Fruit fly (Drosophila melanogaster): ENCODE data around the gene CG12259.
A peak's percentile ranks its signal among the peaks of the same experiment; 100 is the strongest.

dm6 chr3R:27937752-27938694, 17.1 kb upstream of the CG12259 start, which contains the start of the genes NSD and BOD1:
- TF ChIP-seq CkIIα-i1 (GFP tag; IDR thresholded peaks at IDR 0.05): no peak
- TF ChIP-seq gcm (GFP tag; optimal IDR thresholded peaks at IDR 0.05): no peak
- peak; percentile 76 for TF ChIP-seq sens (GFP tag)
- peak; percentile 68 for TF ChIP-seq ssp (GFP tag; IDR thresholded peaks at IDR 0.05)
- no peak for TF ChIP-seq psq (GFP tag; optimal IDR thresholded peaks at IDR 0.05)
- no peak for TF ChIP-seq Side (GFP tag; optimal IDR thresholded peaks at IDR 0.05)
- peak; percentile 48 for TF ChIP-seq CG12391 (tag; optimal IDR thresholded peaks at IDR 0.05)
- TF ChIP-seq CG7928 (GFP tag; optimal IDR thresholded peaks at IDR 0.05): peak; percentile 1
- TF ChIP-seq CG16779 (GFP tag; IDR thresholded peaks at IDR 0.05): no peak; the same call in 1 of the 2 replicates
- TF ChIP-seq MBD-R2 (GFP tag; IDR thresholded peaks at IDR 0.05): peak; percentile 88
- TF ChIP-seq Gug (GFP tag; IDR thresholded peaks at IDR 0.05): peak; percentile 82
- peak; percentile 28 for TF ChIP-seq HHEX (GFP tag; optimal IDR thresholded peaks at IDR 0.05)
- no peak for TF ChIP-seq CG8478 (optimal IDR thresholded peaks at IDR 0.05)
- peak; percentile 43; the same call in 2 of the 3 replicates for TF ChIP-seq CG14050 (GFP tag; IDR thresholded peaks at IDR 0.05)

All from whole organism, embryonic.